Worm (Caenorhabditis elegans) whole organism, late embryonic: Measurements from ENCODE around the gene twk-6.
"Not testable (repeated sequence)": the region's sequence is repeated elsewhere in the genome, so short reads cannot be mapped to it uniquely, and the experiment has no call there.

Source experiments
- C08G9.2 ChIP-seq: sonication (generic microtip); optimal IDR thresholded peaks from 2 replicates; lab custom pipeline; 2016; ENCODE audit warnings: mild to moderate bottlenecking, missing genetic modification characterization, moderate library complexity, missing compliant biosample characterization
- K02D7.2 ChIP-seq: sonication (generic microtip); optimal IDR thresholded peaks from 2 replicates; lab custom pipeline; 2017; ENCODE audit warnings: mild to moderate bottlenecking, missing genetic modification characterization, missing compliant biosample characterization
- ahr-1 ChIP-seq: sonication (generic microtip); optimal IDR thresholded peaks from 2 replicates; lab custom pipeline; 2016; ENCODE audit warnings: missing genetic modification characterization, missing compliant biosample characterization
- ceh-14 ChIP-seq: sonication (generic microtip); optimal IDR thresholded peaks from 2 replicates; lab custom pipeline; 2016; ENCODE audit warnings: missing genotype, missing genetic modification characterization, missing compliant biosample characterization
- ceh-19 ChIP-seq: fragments of 200-800 bp; sonication (Bioruptor generic); optimal IDR thresholded peaks from 2 replicates; lab custom pipeline; 2018; ENCODE audit warnings: mild to moderate bottlenecking, missing genetic modification characterization, missing compliant biosample characterization
- ceh-2 ChIP-seq: sonication (generic microtip); optimal IDR thresholded peaks from 2 replicates; lab custom pipeline; 2016; ENCODE audit warnings: missing genotype, missing genetic modification characterization, missing compliant biosample characterization
- ceh-24 ChIP-seq: sonication (generic microtip); optimal IDR thresholded peaks from 2 replicates; lab custom pipeline; 2016; ENCODE audit warnings: mild to moderate bottlenecking, missing genetic modification characterization, missing compliant biosample characterization
- ceh-31 ChIP-seq: sonication (generic microtip); optimal IDR thresholded peaks from 2 replicates; lab custom pipeline; 2016; ENCODE audit warnings: missing genetic modification characterization, missing compliant biosample characterization
- ceh-34 ChIP-seq: sonication (generic microtip); optimal IDR thresholded peaks from 2 replicates; lab custom pipeline; 2016; ENCODE audit warnings: mild to moderate bottlenecking, missing genetic modification characterization, missing compliant biosample characterization
- ceh-48 ChIP-seq: sonication (generic microtip); optimal IDR thresholded peaks from 2 replicates; lab custom pipeline; 2016; ENCODE audit warnings: missing genetic modification characterization, inconsistent platforms, missing compliant biosample characterization
- ceh-9 ChIP-seq: sonication (generic microtip); optimal IDR thresholded peaks from 2 replicates; lab custom pipeline; 2016; ENCODE audit warnings: mild to moderate bottlenecking, missing genetic modification characterization, inconsistent platforms, missing compliant biosample characterization
- dmd-4 ChIP-seq: sonication (generic microtip); optimal IDR thresholded peaks from 2 replicates; lab custom pipeline; 2016; ENCODE audit warnings: borderline replicate concordance, missing genetic modification characterization, missing compliant biosample characterization
- elt-2 ChIP-seq: sonication (generic microtip); optimal IDR thresholded peaks from 2 replicates; lab custom pipeline; 2016; ENCODE audit warnings: missing genetic modification reagents, missing genetic modification characterization, missing compliant biosample characterization
- ets-4 ChIP-seq: sonication (generic microtip); optimal IDR thresholded peaks from 2 replicates; lab custom pipeline; 2016; ENCODE audit warnings: missing genetic modification characterization, missing compliant biosample characterization
- fax-1 ChIP-seq: sonication (generic microtip); optimal IDR thresholded peaks from 2 replicates; lab custom pipeline; 2016; ENCODE audit warnings: missing genotype, missing genetic modification characterization, missing compliant biosample characterization
- fkh-10 ChIP-seq: fragments of 150-350 bp; optimal IDR thresholded peaks from 2 replicates; lab custom pipeline; 2014; ENCODE audit warnings: missing biosample characterization, missing genetic modification reagents, missing genetic modification characterization
- hlh-13 ChIP-seq: fragments of 200-800 bp; sonication (Bioruptor generic); optimal IDR thresholded peaks from 2 replicates; lab custom pipeline; 2018; ENCODE audit warnings: mild to moderate bottlenecking, missing genetic modification characterization, missing compliant biosample characterization
- hlh-8 ChIP-seq: sonication (generic microtip); optimal IDR thresholded peaks from 2 replicates; lab custom pipeline; 2016; ENCODE audit warnings: missing genotype, missing genetic modification characterization, missing compliant biosample characterization
- lin-11 ChIP-seq: fragments of 200-800 bp; sonication (Bioruptor generic); optimal IDR thresholded peaks from 2 replicates; lab custom pipeline; 2018; ENCODE audit warnings: mild to moderate bottlenecking, missing genetic modification characterization, missing compliant biosample characterization
- odd-2 ChIP-seq: sonication (generic microtip); optimal IDR thresholded peaks from 2 replicates; lab custom pipeline; 2017; ENCODE audit warnings: antibody characterized with exemption, mild to moderate bottlenecking, missing genetic modification characterization, missing compliant biosample characterization
- pag-3 ChIP-seq: sonication (generic microtip); optimal IDR thresholded peaks from 2 replicates; lab custom pipeline; 2016; ENCODE audit warnings: missing compliant biosample characterization, missing genetic modification characterization, borderline replicate concordance
- pat-9 ChIP-seq: fragments of 200-800 bp; sonication (Bioruptor generic); optimal IDR thresholded peaks from 2 replicates; lab custom pipeline; 2018; ENCODE audit warnings: mild to moderate bottlenecking, missing genetic modification characterization, moderate library complexity, missing compliant biosample characterization
- pqm-1 ChIP-seq: sonication (generic microtip); optimal IDR thresholded peaks from 2 replicates; lab custom pipeline; 2016; ENCODE audit warnings: missing genetic modification characterization, missing compliant biosample characterization
- ref-2 ChIP-seq: sonication (generic microtip); optimal IDR thresholded peaks from 2 replicates; lab custom pipeline; 2016; ENCODE audit warnings: missing genetic modification characterization, missing compliant biosample characterization
- rnt-1 ChIP-seq: sonication (generic microtip); optimal IDR thresholded peaks from 2 replicates; lab custom pipeline; 2016; ENCODE audit warnings: missing genetic modification characterization, missing compliant biosample characterization
- sdc-2 ChIP-seq: sonication (generic microtip); optimal IDR thresholded peaks from 2 replicates; lab custom pipeline; 2016; ENCODE audit warnings: missing genotype, missing genetic modification characterization, missing compliant biosample characterization
- sox-2 ChIP-seq: fragments of 200-800 bp; sonication (Bioruptor generic); IDR thresholded peaks from 2 replicates; pipeline ENCODE4 v1.3.6; 2022; ENCODE audit warnings: missing genetic modification reagents, missing genetic modification characterization, missing compliant biosample characterization
- ttx-3 ChIP-seq: sonication (generic microtip); optimal IDR thresholded peaks from 2 replicates; lab custom pipeline; 2016; ENCODE audit warnings: missing genetic modification reagents, missing genetic modification characterization, missing compliant biosample characterization
- zip-5 ChIP-seq: sonication (generic microtip); optimal IDR thresholded peaks from 2 replicates; lab custom pipeline; 2016; ENCODE audit warnings: missing genetic modification characterization, missing compliant biosample characterization
- ztf-16 ChIP-seq: sonication (generic microtip); optimal IDR thresholded peaks from 2 replicates; lab custom pipeline; 2017; ENCODE audit warnings: missing genetic modification characterization, missing compliant biosample characterization

The twk-6 gene

ce11 chrIII:4766842-4767241 lies 24.1 kb downstream of the twk-6 start:
- TF ChIP-seq sox-2 (GFP tag; lab: Robert Waterston, UW) (no peak), hlh-8 (tag; lab: Kevin White, UChicago) (no peak)

DNA sequence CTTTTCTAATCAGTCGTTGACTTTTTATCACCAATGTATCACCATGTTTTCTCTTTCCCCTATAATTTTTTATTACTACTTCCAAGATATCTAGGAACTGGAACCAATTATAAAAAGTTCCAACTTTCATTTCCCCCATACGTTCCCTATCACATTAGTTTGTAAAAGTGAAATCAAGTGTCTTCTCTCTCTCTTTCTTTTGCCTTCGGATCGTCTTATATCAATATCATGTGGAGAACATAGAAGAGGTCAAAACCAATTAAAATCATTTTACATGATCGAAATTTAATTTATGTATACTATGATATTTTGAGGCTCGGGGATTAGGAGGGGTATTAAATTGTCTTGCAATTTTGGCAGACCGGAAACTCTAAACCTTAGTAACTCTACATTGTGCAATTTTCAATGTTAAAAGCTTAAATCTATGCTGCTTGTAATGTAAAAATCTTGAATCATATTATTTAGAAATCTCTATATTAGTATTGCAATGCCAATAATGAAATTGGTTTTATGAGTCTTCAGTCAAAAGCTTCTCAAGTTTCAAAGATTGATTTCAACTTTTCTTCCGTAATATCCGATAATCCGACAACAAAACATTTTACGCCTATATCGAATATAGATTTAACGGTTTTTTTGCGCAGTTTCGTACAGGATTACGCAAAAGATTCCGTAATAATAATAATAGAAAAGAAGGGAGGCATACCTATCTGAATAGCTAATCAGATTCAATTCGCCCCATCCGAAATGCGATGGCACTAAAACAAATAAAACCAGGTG lies 25.3 kb downstream of the twk-6 start:
- no peak for TF ChIP-seq K02D7.2 (tag; lab: Kevin White, UChicago)
- TF ChIP-seq ceh-48 (tag; lab: Kevin White, UChicago): no peak
- TF ChIP-seq hlh-13 (GFP tag; lab: Kevin White, UChicago): no peak
- TF ChIP-seq ceh-19 (GFP tag; lab: Kevin White, UChicago): no peak
- no peak for TF ChIP-seq ceh-31 (tag; lab: Kevin White, UChicago)
- TF ChIP-seq C08G9.2 (tag; lab: Kevin White, UChicago): no peak
- TF ChIP-seq ceh-34 (tag; lab: Kevin White, UChicago): no peak
- no peak for TF ChIP-seq sdc-2 (tag; lab: Kevin White, UChicago)
- no peak for TF ChIP-seq ceh-2 (tag; lab: Kevin White, UChicago)
- TF ChIP-seq ceh-24 (tag; lab: Kevin White, UChicago): no peak
- TF ChIP-seq pat-9 (tag; lab: Kevin White, UChicago): no peak
- no peak for TF ChIP-seq pqm-1
- TF ChIP-seq ceh-14 (tag; lab: Kevin White, UChicago): no peak
- TF ChIP-seq ahr-1: no peak
- no peak for TF ChIP-seq lin-11 (tag; lab: Kevin White, UChicago)
- TF ChIP-seq ztf-16 (tag; lab: Kevin White, UChicago): no peak

DNA sequence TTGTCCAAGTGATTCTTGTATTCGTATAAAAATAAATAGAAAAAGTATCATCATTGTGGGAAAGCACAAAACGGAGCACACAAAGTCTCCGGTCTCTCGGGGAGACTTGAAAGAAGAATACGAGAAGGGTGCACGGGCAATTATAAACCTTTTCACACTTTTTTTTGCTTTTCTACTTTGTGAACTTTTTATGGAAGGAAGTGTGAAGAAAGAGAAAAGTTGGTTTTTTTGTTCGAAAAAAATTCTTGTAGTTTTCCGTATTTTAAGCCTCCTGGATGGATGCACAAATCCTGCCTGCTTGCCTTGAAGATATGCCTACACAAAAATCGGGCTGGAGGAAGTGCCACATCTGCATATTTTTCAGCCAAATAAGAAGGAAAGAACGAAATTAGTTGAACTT lies 35.3 kb downstream of the twk-6 start, which contains the start of gene B0393.7:
B0393.7 (minus strand) TSS at position 101 of the 400 bp plus-strand sequence.
- no peak for TF ChIP-seq ceh-14 (tag; lab: Kevin White, UChicago)
- no peak for TF ChIP-seq ceh-19 (GFP tag; lab: Kevin White, UChicago)
- no peak for TF ChIP-seq ceh-48 (tag; lab: Kevin White, UChicago)
- TF ChIP-seq ceh-9 (tag; lab: Kevin White, UChicago): no peak
- TF ChIP-seq hlh-13 (GFP tag; lab: Kevin White, UChicago): no peak
- TF ChIP-seq dmd-4 (tag; lab: Kevin White, UChicago): no peak
- TF ChIP-seq rnt-1: no peak
- TF ChIP-seq zip-5: no peak
- no peak for TF ChIP-seq ref-2 (tag; lab: Kevin White, UChicago)
- no peak for TF ChIP-seq C08G9.2 (tag; lab: Kevin White, UChicago)
- no peak for TF ChIP-seq ets-4
- no peak for TF ChIP-seq pag-3 (tag; lab: Kevin White, UChicago)
- TF ChIP-seq fax-1 (tag; lab: Kevin White, UChicago): no peak

- no peak for TF ChIP-seq lin-11 (tag; lab: Kevin White, UChicago)
- TF ChIP-seq elt-2 (tag; lab: Kevin White, UChicago): no peak
Measured at ce11 chrIII:4779855-4780254, 37.1 kb downstream of the twk-6 start, which contains the start of gene B0393.9. TSS of gene B0393.9 (minus strand) at chrIII:4780157.

DNA sequence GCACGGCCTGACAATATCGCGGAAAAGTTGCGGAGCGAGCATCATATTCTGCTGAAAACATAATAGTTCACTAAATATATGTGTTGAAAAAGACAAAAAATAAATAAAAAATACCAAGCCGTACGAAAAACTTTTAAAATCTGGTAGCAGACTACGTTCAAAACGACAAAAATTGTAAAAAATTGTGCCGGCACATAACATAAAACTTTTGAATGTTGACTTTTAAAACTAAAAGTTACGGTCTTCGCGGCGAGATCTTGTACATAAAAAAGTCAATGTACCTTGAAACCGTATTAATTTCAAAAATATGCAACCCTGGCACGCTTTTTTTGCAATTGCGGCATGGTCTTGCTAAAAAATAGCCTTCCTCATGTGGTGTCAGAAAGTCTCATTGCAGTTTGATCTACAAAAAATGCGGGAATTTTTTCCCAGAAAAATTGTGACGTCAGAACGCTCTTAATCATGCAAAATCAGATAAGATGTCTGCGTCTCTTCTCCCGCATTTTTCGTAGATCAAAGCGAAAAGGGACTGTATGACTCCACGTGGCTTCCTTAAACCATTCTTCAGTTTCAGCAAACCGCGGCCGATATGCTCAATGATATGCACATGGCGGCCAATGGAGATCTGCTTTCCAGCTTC lies 39.3 kb downstream of the twk-6 start, which contains the start of the genes gex-5 and C38D4.10:
gex-5 (minus strand) TSS at position 51 of the 640 bp plus-strand sequence.
C38D4.10 (plus strand) TSS at position 590 of the 640 bp plus-strand sequence.
- not testable (repeated sequence) for TF ChIP-seq odd-2 (tag; lab: Kevin White, UChicago); ttx-3 (tag; lab: Kevin White, UChicago); fkh-10 (GFP tag; lab: Kevin White, UChicago)
